Fruit fly (Drosophila melanogaster) S2 (cell line): ENCODE measurements around the gene CG42633.

Source experiments
- CG8478 ChIP-seq: fragments of >200 bp; optimal IDR thresholded peaks from 2 replicates; lab custom pipeline; 2018
- CTCF ChIP-seq, 2 experiments: fragments of >200 bp; optimal IDR thresholded peaks; 2 replicates each; lab custom pipeline; 2018

DNA sequence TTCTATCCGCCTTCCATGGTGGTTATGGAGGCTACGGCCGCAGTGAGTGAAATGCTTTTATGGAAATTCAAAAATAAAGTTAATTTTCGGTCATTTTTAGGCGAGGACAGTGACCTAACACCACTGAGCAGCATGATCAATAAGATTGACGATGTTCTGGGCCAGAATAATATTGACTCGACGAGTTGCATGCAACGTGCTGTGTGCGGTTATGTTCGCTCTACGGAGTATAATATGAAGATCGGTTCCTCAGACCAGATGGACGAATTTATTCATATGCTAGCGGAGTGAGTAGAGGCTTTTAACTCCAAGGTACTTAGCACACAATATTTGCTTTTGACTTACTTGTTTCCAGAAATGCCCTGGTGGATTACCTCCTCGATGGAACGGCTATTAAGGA lies 1.9 kb downstream of the CG42633 start:
- no peak for TF ChIP-seq CG8478
- TF ChIP-seq CTCF (optimal IDR thresholded peaks at IDR 0.05; lab: Kevin White, UChicago), result no peak
